Worm (Caenorhabditis elegans): Measurements from ENCODE around the gene Y73F4A.1.

The Y73F4A.1 gene

DNA sequence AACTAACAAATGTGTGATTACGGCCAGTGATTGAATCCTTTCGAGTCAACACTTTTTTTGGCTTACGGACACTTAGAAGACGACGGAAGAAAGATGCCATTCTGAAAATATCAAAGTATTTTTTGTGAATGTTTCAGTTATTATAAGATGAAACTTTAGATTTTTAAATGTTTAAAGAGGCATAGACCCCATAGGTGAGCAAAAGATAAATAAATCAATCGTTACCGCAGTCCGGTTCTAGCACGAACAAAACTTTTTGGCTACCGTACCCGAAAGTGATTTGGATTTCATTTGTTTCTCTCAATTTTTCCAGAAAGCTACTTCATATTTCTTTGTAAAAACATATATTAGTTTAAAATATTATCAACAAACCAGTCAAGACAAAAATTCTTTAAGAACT, 8.1 kb downstream of the Y73F4A.1 start, which contains the start of gene C53D6.7:
Gene C53D6.7 (minus strand): TSS at position 101 of the 400 bp plus-strand sequence.
- TF ChIP-seq ztf-29 (GFP tag; IDR thresholded peaks at IDR 0.05), result no peak
- TF ChIP-seq cog-1 (tag; optimal IDR thresholded peaks at IDR 0.05), result no peak
- TF ChIP-seq T22C8.4 (GFP tag; IDR thresholded peaks at IDR 0.05), result no peak
- TF ChIP-seq flt-1 (GFP tag; IDR thresholded peaks at IDR 0.05), result no peak
- TF ChIP-seq ref-1 (GFP tag; conservative IDR thresholded peaks at IDR 0.05), result no peak
- TF ChIP-seq ztf-23 (GFP tag; IDR thresholded peaks at IDR 0.05), result no peak
- no peak for TF ChIP-seq med-1 (GFP tag; optimal IDR thresholded peaks at IDR 0.05; ENCODE audit: insufficient read depth)
- TF ChIP-seq klf-2 (GFP tag; conservative IDR thresholded peaks at IDR 0.05), result no peak
- TF ChIP-seq tab-1 (GFP tag; IDR thresholded peaks at IDR 0.05), result no peak

DNA sequence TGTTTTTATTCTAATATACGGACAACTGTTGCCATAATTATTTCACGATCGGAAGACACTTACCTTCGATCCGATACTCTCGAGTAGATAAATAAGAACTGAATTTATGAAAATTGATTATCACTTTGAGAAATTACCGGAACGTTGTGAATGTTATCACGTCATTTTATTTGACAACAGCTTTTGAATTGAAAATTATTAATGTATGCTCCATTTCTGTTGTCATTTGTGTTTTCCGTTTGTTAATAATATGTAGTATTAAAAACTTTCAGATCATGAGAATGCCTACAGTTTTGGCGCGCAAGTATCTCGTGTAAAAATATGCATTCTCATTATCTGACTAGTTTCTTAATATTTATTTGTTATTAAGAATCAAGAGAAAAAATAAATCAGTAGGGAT, 10.8 kb downstream of the Y73F4A.1 start, which contains the start of gene C53D6.10:
Gene C53D6.10 (minus strand): TSS at position 101 of the 400 bp plus-strand sequence.
- no peak for TF ChIP-seq med-1 (GFP tag; optimal IDR thresholded peaks at IDR 0.05; ENCODE audit: insufficient read depth)
- no peak for TF ChIP-seq cog-1 (tag; optimal IDR thresholded peaks at IDR 0.05)
- no peak for TF ChIP-seq tab-1 (GFP tag; IDR thresholded peaks at IDR 0.05)
- no peak for TF ChIP-seq ref-1 (GFP tag; conservative IDR thresholded peaks at IDR 0.05)
- no peak for TF ChIP-seq ztf-29 (GFP tag; IDR thresholded peaks at IDR 0.05)
- no peak for TF ChIP-seq flt-1 (GFP tag; IDR thresholded peaks at IDR 0.05)
- no peak for TF ChIP-seq klf-2 (GFP tag; conservative IDR thresholded peaks at IDR 0.05)
- no peak for TF ChIP-seq T22C8.4 (GFP tag; IDR thresholded peaks at IDR 0.05)
- TF ChIP-seq ztf-23 (GFP tag; IDR thresholded peaks at IDR 0.05), result no peak

DNA sequence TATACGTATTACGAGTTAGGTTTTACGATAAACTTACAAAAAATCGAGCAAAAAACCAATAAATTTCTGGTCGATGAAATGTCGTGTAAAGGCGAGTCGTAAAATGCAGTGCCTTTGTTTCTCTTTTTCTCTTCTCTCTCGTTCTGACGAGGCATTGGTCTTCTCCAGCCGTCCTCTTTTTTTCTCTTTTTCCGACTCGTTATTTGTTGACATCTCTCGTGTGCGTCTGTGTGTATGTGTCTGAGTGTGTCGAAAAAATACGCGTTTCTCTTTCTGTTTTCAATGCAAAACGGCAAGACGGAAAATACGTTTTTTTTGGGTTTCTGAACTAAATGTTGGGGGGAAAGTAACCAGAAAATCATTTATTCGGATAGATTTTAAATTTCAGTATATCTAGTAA, 12.6 kb downstream of the Y73F4A.1 start, which contains the start of gene C53D6.6:
Gene C53D6.6 (minus strand): TSS at position 118 of the 400 bp plus-strand sequence.
- TF ChIP-seq T22C8.4 (GFP tag; IDR thresholded peaks at IDR 0.05) (no peak), flt-1 (GFP tag; IDR thresholded peaks at IDR 0.05) (no peak), ref-1 (GFP tag; conservative IDR thresholded peaks at IDR 0.05) (no peak), ztf-29 (GFP tag; IDR thresholded peaks at IDR 0.05) (no peak), klf-2 (GFP tag; conservative IDR thresholded peaks at IDR 0.05) (no peak), ztf-23 (GFP tag; IDR thresholded peaks at IDR 0.05) (no peak), tab-1 (GFP tag; IDR thresholded peaks at IDR 0.05) (no peak), cog-1 (tag; optimal IDR thresholded peaks at IDR 0.05) (no peak), med-1 (GFP tag; optimal IDR thresholded peaks at IDR 0.05; ENCODE audit: insufficient read depth) (no peak)

DNA sequence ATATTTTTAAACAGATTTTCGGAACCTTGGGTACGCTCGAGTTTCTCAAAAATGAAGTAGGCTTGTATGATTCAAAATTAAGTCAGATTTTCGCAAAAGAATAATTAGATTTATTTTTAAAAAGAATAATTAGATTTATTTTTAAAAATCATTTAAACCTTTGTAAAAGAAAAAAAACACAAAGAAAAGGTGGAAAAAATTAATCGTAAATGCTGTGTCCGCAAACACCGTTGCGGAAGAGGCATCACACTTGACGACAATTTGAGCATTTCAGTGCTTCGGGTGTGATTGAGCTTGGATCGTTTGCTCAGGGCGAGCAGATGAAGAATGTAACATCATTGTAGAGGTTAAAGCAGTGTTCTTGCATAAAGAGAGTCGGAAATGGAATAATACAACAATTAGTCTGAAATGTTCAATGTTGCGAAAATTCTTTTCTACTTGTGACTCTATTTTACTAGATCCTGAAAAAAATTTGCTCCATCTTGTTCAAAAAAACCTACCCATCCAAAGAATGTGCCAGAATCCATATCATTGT, 23.8 kb downstream of the Y73F4A.1 start:
- TF ChIP-seq med-1 (GFP tag; optimal IDR thresholded peaks at IDR 0.05; ENCODE audit: insufficient read depth), result no peak
- TF ChIP-seq tab-1 (GFP tag; IDR thresholded peaks at IDR 0.05), result no peak
- TF ChIP-seq flt-1 (GFP tag; IDR thresholded peaks at IDR 0.05), result no peak
- TF ChIP-seq klf-2 (GFP tag; conservative IDR thresholded peaks at IDR 0.05), result no peak
- no peak for TF ChIP-seq ztf-23 (GFP tag; IDR thresholded peaks at IDR 0.05)
- no peak for TF ChIP-seq T22C8.4 (GFP tag; IDR thresholded peaks at IDR 0.05)
- TF ChIP-seq ref-1 (GFP tag; conservative IDR thresholded peaks at IDR 0.05), result no peak
- no peak for TF ChIP-seq ztf-29 (GFP tag; IDR thresholded peaks at IDR 0.05)
- no peak for TF ChIP-seq cog-1 (tag; optimal IDR thresholded peaks at IDR 0.05)

DNA sequence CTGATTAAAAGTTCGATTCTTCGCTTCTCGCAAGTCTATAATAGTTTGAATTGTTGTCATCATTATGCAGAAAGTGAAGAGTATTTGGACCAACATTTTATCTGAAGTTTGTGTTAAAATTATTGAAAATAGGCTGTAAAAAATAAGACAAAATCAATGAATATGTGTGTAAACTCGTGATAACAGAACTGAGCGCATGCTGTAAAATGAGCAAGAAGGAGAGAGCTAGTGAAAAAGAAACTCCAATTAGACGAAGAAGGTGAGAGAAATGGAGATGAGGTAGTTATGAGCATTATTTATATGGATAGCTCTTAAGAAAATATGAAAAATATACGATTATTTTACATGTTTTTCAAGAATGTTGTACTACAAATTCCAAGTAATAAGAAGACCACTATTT, 24.3 kb downstream of the Y73F4A.1 start, which contains the start of gene C53D6.4:
Gene C53D6.4 (minus strand): TSS at position 101 of the 400 bp plus-strand sequence.
- TF ChIP-seq flt-1 (GFP tag; IDR thresholded peaks at IDR 0.05) (no peak), med-1 (GFP tag; optimal IDR thresholded peaks at IDR 0.05; ENCODE audit: insufficient read depth) (no peak), ref-1 (GFP tag; conservative IDR thresholded peaks at IDR 0.05) (no peak), tab-1 (GFP tag; IDR thresholded peaks at IDR 0.05) (no peak), ztf-29 (GFP tag; IDR thresholded peaks at IDR 0.05) (no peak), cog-1 (tag; optimal IDR thresholded peaks at IDR 0.05) (no peak), T22C8.4 (GFP tag; IDR thresholded peaks at IDR 0.05) (no peak), klf-2 (GFP tag; conservative IDR thresholded peaks at IDR 0.05) (no peak), ztf-23 (GFP tag; IDR thresholded peaks at IDR 0.05) (no peak)

DNA sequence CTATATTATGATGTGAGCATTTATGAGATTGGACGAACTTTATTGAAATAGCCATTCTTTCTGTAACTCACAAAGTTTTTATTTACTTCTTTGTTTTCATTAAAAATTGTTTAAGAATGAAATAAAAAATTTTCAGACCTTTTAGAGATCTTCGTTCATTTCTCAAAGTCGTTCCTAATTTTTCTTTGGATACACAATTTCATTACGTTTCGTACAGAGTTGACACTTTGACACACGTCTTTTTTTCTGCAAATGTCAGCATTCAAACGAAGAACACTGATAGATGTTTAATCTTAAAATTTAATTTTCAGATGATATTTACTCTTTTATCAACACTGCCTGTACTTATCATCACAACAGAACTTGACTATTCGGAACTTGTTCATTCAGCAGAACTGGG, 28.7 kb downstream of the Y73F4A.1 start, which contains the start of gene acc-2:
Gene acc-2 (plus strand): TSS at position 301 of the 400 bp plus-strand sequence.
- no peak for TF ChIP-seq ztf-23 (GFP tag; IDR thresholded peaks at IDR 0.05)
- no peak for TF ChIP-seq ref-1 (GFP tag; conservative IDR thresholded peaks at IDR 0.05)
- no peak for TF ChIP-seq med-1 (GFP tag; optimal IDR thresholded peaks at IDR 0.05; ENCODE audit: insufficient read depth)
- no peak for TF ChIP-seq cog-1 (tag; optimal IDR thresholded peaks at IDR 0.05)
- no peak for TF ChIP-seq T22C8.4 (GFP tag; IDR thresholded peaks at IDR 0.05)
- TF ChIP-seq klf-2 (GFP tag; conservative IDR thresholded peaks at IDR 0.05), result no peak
- no peak for TF ChIP-seq ztf-29 (GFP tag; IDR thresholded peaks at IDR 0.05)
- TF ChIP-seq tab-1 (GFP tag; IDR thresholded peaks at IDR 0.05), result no peak
- no peak for TF ChIP-seq flt-1 (GFP tag; IDR thresholded peaks at IDR 0.05)

DNA sequence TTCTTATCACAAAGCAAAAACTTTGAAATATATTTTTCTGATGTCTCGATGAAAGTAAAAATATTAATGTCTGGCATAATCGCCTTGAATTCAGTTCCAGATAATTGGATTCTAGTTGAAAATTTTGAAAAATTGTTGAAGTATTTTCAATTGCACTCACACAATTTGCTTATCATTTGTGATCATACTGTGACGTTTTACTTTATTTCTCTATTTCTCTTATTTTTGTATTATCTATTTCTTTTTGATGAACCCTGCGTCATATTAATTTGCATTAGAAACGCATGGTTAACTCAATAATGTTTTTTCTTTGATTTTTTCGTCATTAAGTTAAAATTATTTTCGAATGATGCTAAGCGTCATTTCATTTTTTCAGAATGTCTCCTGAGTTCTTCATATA, 34.9 kb downstream of the Y73F4A.1 start, which contains the start of gene C53D6.11:
Gene C53D6.11 (plus strand): TSS at position 328 of the 400 bp plus-strand sequence.
- TF ChIP-seq ref-1 (GFP tag; conservative IDR thresholded peaks at IDR 0.05) (no peak), ztf-23 (GFP tag; IDR thresholded peaks at IDR 0.05) (no peak), T22C8.4 (GFP tag; IDR thresholded peaks at IDR 0.05) (no peak), tab-1 (GFP tag; IDR thresholded peaks at IDR 0.05) (no peak)

DNA sequence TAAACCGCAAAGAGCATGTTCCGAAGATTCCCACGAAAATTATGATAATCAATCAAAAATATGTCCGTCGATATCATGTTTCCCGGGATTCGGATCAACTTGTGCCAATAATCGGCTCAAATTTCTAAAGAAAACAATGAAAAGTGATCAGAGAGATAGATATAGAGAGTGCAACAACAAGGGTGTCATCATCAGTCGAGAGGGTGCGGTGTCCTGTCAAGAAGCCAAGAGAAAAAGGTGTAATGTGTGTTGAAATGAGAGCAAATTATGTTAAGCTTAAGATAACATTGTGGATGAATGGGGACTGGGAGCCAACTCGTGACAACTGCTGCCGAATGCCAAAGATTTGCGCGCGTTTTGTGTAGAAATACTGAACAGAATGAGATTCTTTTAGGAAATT, 37.2 kb downstream of the Y73F4A.1 start:
- no peak for TF ChIP-seq tab-1 (GFP tag; IDR thresholded peaks at IDR 0.05)
- TF ChIP-seq ref-1 (GFP tag; conservative IDR thresholded peaks at IDR 0.05), result no peak
- TF ChIP-seq flt-1 (GFP tag; IDR thresholded peaks at IDR 0.05), result no peak
- TF ChIP-seq klf-2 (GFP tag; conservative IDR thresholded peaks at IDR 0.05), result no peak
- no peak for TF ChIP-seq med-1 (GFP tag; optimal IDR thresholded peaks at IDR 0.05; ENCODE audit: insufficient read depth)
- no peak for TF ChIP-seq cog-1 (tag; optimal IDR thresholded peaks at IDR 0.05)
- TF ChIP-seq ztf-29 (GFP tag; IDR thresholded peaks at IDR 0.05), result no peak
- no peak for TF ChIP-seq ztf-23 (GFP tag; IDR thresholded peaks at IDR 0.05)
- TF ChIP-seq T22C8.4 (GFP tag; IDR thresholded peaks at IDR 0.05), result no peak

DNA sequence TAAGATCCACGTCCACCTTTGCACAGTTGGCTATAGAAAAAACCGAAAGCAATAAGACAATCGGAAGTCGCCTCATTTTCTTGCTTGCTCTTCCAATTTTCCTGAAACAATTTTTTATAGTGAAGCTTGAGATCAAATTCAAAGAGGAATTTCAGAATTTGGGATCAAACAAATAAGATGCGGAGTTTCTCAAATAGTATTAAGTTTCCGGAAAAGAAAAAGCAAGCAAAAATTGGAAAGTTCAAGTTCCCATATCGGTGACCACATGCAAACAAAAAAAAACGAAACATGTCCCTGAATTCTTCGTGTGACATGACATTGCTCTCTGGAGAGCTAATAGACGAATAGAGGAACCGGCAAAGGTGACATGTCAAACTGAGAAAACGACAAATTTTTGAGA, 39.8 kb downstream of the Y73F4A.1 start, which contains the start of gene unc-129:
Gene unc-129 (minus strand): TSS at position 101 of the 400 bp plus-strand sequence.
- TF ChIP-seq ref-1 (GFP tag; conservative IDR thresholded peaks at IDR 0.05) (no peak), ztf-29 (GFP tag; IDR thresholded peaks at IDR 0.05) (no peak), flt-1 (GFP tag; IDR thresholded peaks at IDR 0.05) (no peak), T22C8.4 (GFP tag; IDR thresholded peaks at IDR 0.05) (no peak), tab-1 (GFP tag; IDR thresholded peaks at IDR 0.05) (no peak), cog-1 (tag; optimal IDR thresholded peaks at IDR 0.05) (no peak), ztf-23 (GFP tag; IDR thresholded peaks at IDR 0.05) (no peak)

Measured in whole organism, midembryonic.